Worm (Caenorhabditis elegans) whole organism, mixed stage, embryonic: ENCODE data around the gene K12D12.4.

Source experiments
- ces-1 ChIP-seq: fragments of 150-350 bp; optimal IDR thresholded peaks from 2 replicates; lab custom pipeline; 2014; ENCODE audit warnings: missing biosample characterization, missing genetic modification reagents, missing genetic modification characterization
- hlh-1 ChIP-seq: fragments of 150-350 bp; optimal IDR thresholded peaks from 2 replicates; lab custom pipeline; 2014; ENCODE audit warnings: missing biosample characterization, missing genetic modification reagents, missing genetic modification characterization
- lsy-2 ChIP-seq: fragments of 150-350 bp; optimal IDR thresholded peaks from 2 replicates; lab custom pipeline; 2014; ENCODE audit warnings: missing biosample characterization, missing genetic modification characterization
- mab-5 ChIP-seq: fragments of 150-350 bp; optimal IDR thresholded peaks from 2 replicates; lab custom pipeline; 2014; ENCODE audit warnings: missing biosample characterization, missing genetic modification characterization
- mep-1 ChIP-seq: fragments of 150-350 bp; optimal IDR thresholded peaks from 2 replicates; lab custom pipeline; 2017; ENCODE audit warnings: missing biosample characterization, missing genetic modification reagents, missing genetic modification characterization, inconsistent platforms
- nhr-12 ChIP-seq: fragments of 150-350 bp; optimal IDR thresholded peaks from 2 replicates; lab custom pipeline; 2014; ENCODE audit warnings: missing biosample characterization, missing genetic modification characterization
- unc-39 ChIP-seq: fragments of 150-350 bp; optimal IDR thresholded peaks from 2 replicates; lab custom pipeline; 2014; ENCODE audit warnings: missing biosample characterization, missing genetic modification characterization

ce11 chrII:11842317-11842716 lies 23.2 kb downstream of the K12D12.4 start, which contains the start of gene T27D12.1:
- TF ChIP-seq ces-1 (no peak), lsy-2 (tag; lab: Kevin White, UChicago) (no peak), hlh-1 (tag; lab: Kevin White, UChicago) (no peak), unc-39 (tag; lab: Kevin White, UChicago) (no peak), mep-1 (tag; lab: Kevin White, UChicago) (no peak), nhr-12 (tag; lab: Kevin White, UChicago) (no peak), mab-5 (tag; lab: Kevin White, UChicago) (no peak)
